Fruit fly (Drosophila melanogaster) Kc167 (cell line): Measurements from ENCODE around the gene CG9119.

Source experiments
- Myc ChIP-seq: fragments of >200 bp; optimal IDR thresholded peaks from 2 replicates; lab custom pipeline; 2017; ENCODE audit warnings: missing external identifiers
- Sin3A ChIP-seq: fragments of >200 bp; optimal IDR thresholded peaks from 2 replicates; lab custom pipeline; 2018; ENCODE audit warnings: missing external identifiers
- h ChIP-seq: fragments of >200 bp; optimal IDR thresholded peaks from 3 replicates; lab custom pipeline; 2018; ENCODE audit warnings: missing external identifiers
- insv ChIP-seq: fragments of >200 bp; optimal IDR thresholded peaks from 3 replicates; lab custom pipeline; 2018; ENCODE audit warnings: missing external identifiers
- psq ChIP-seq: fragments of >200 bp; optimal IDR thresholded peaks from 2 replicates; lab custom pipeline; 2017; ENCODE audit warnings: missing external identifiers

DNA sequence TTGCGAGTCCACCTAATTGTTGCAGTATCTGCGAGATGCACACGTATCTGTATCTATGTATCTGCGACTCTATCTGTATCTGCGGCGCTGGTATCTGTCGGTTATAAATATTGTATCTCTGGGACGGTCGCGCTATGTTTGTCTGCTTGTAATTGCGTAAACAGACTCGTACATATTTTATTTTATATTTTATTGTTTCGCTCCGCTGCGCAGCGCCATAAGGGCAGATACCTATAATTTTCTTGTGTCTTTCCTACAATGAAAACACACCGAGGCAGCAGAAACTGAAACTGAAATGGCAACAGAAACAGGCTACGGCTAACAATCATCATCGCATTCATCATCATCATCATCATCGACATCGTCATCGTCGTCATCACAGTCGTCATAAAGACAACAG is 36.1 kb downstream of the CG9119 start:
- no peak for TF ChIP-seq Myc
- TF ChIP-seq psq = no peak
- TF ChIP-seq Sin3A (lab: Kevin White, UChicago) = no peak
- TF ChIP-seq insv (lab: Kevin White, UChicago) = no peak
- no peak for TF ChIP-seq h
